Fruit fly (Drosophila melanogaster) whole organism, embryonic: ENCODE results near the gene Cep135.

ENCODE experiments used
- Abd-B ChIP-seq: fragments of 200-800 bp; sonication (Bioruptor generic); optimal IDR thresholded peaks from 2 replicates; lab custom pipeline; 2018; ENCODE audit warnings: missing biosample characterization, mild to moderate bottlenecking, missing genetic modification characterization, moderate library complexity
- Aef1 ChIP-seq: fragments of 200-800 bp; sonication (Bioruptor generic); IDR thresholded peaks from 3 replicates; pipeline ENCODE4 v1.3.6; 2022; ENCODE audit warnings: missing biosample characterization, missing genetic modification characterization
- CG12299 ChIP-seq: fragments of 200-800 bp; sonication (Bioruptor generic); optimal IDR thresholded peaks from 2 replicates; lab custom pipeline; 2018; ENCODE audit warnings: missing biosample characterization, mild to moderate bottlenecking, missing genetic modification characterization
- CG15479 ChIP-seq: fragments of 200-800 bp; sonication (Bioruptor generic); optimal IDR thresholded peaks from 3 replicates; lab custom pipeline; 2019; ENCODE audit warnings: missing biosample characterization, mild to moderate bottlenecking, missing genetic modification characterization, moderate library complexity
- CG30431 ChIP-seq: fragments of 200-800 bp; sonication (Bioruptor generic); optimal IDR thresholded peaks from 2 replicates; lab custom pipeline; 2017; ENCODE audit warnings: missing biosample characterization, missing genetic modification characterization
- CG3065 ChIP-seq: fragments of 200-800 bp; sonication (Bioruptor generic); optimal IDR thresholded peaks from 2 replicates; lab custom pipeline; 2016; ENCODE audit warnings: missing biosample characterization, missing genetic modification characterization
- CG3163 ChIP-seq: fragments of 200-800 bp; sonication (Bioruptor generic); optimal IDR thresholded peaks from 3 replicates; lab custom pipeline; 2016; ENCODE audit warnings: missing biosample characterization, missing genetic modification characterization
- CG32767 ChIP-seq: fragments of 200-800 bp; sonication (Bioruptor generic); IDR thresholded peaks from 2 replicates; pipeline ENCODE4 v1.3.6; 2022; ENCODE audit warnings: missing biosample characterization, missing genetic modification characterization
- CG3407 ChIP-seq: fragments of 200-800 bp; sonication (Bioruptor generic); optimal IDR thresholded peaks from 2 replicates; lab custom pipeline; 2018; ENCODE audit warnings: missing biosample characterization, mild to moderate bottlenecking, missing genetic modification characterization
- CG3838 ChIP-seq: fragments of 200-800 bp; sonication (Bioruptor generic); optimal IDR thresholded peaks from 3 replicates; lab custom pipeline; 2016; ENCODE audit warnings: missing biosample characterization, missing genetic modification characterization
- CG4707 ChIP-seq: fragments of 200-800 bp; sonication (Bioruptor generic); optimal IDR thresholded peaks from 2 replicates; lab custom pipeline; 2018; ENCODE audit warnings: missing biosample characterization, mild to moderate bottlenecking, missing genetic modification characterization, moderate library complexity
- CG5953 ChIP-seq: fragments of 200-800 bp; sonication (Bioruptor generic); IDR thresholded peaks from 2 replicates; pipeline ENCODE4 v1.3.6; 2022; ENCODE audit warnings: missing biosample characterization, missing genetic modification characterization
- CG6813 ChIP-seq: fragments of 200-800 bp; sonication (Bioruptor generic); optimal IDR thresholded peaks from 2 replicates; lab custom pipeline; 2017; ENCODE audit warnings: missing biosample characterization, missing genetic modification characterization, mild to moderate bottlenecking, moderate library complexity, missing genetic modification reagents
- CG7556 ChIP-seq: fragments of 200-800 bp; sonication (Bioruptor generic); optimal IDR thresholded peaks from 2 replicates; lab custom pipeline; 2017; ENCODE audit warnings: missing biosample characterization, mild to moderate bottlenecking, missing genetic modification characterization
- CG8765 ChIP-seq: fragments of 200-800 bp; sonication (Bioruptor generic); IDR thresholded peaks from 2 replicates; pipeline ENCODE4 v1.3.6; 2022; ENCODE audit warnings: missing biosample characterization, missing genetic modification characterization
- CG8924 ChIP-seq: fragments of 200-800 bp; optimal IDR thresholded peaks from 3 replicates; lab custom pipeline; 2019; ENCODE audit warnings: missing biosample characterization, mild to moderate bottlenecking, missing genetic modification characterization, moderate library complexity
- CG9797 ChIP-seq: fragments of 200-800 bp; sonication (Bioruptor generic); optimal IDR thresholded peaks from 3 replicates; lab custom pipeline; 2018; ENCODE audit warnings: missing biosample characterization, mild to moderate bottlenecking, missing genetic modification characterization
- CG9932 ChIP-seq: fragments of 200-800 bp; sonication (Bioruptor generic); IDR thresholded peaks from 2 replicates; pipeline ENCODE4 v1.3.6; 2022; ENCODE audit warnings: missing biosample characterization, missing genetic modification characterization
- D19A ChIP-seq: fragments of 200-800 bp; optimal IDR thresholded peaks from 3 replicates; lab custom pipeline; 2019; ENCODE audit warnings: missing biosample characterization, mild to moderate bottlenecking, missing genetic modification characterization, moderate library complexity
- D19B ChIP-seq: fragments of 200-800 bp; sonication (Bioruptor generic); optimal IDR thresholded peaks from 2 replicates; lab custom pipeline; 2017; ENCODE audit warnings: missing biosample characterization, mild to moderate bottlenecking, missing genetic modification characterization
- Dref ChIP-seq: fragments of 200-800 bp; sonication (Bioruptor generic); IDR thresholded peaks from 2 replicates; pipeline ENCODE4 v1.3.6; 2022; ENCODE audit warnings: missing biosample characterization, missing genetic modification characterization
- Drgx ChIP-seq: fragments of 200-800 bp; sonication (Bioruptor generic); IDR thresholded peaks from 2 replicates; pipeline ENCODE4 v1.3.6; 2022; ENCODE audit warnings: missing biosample characterization, missing genetic modification characterization
- Elba2 ChIP-seq: fragments of 200-800 bp; sonication (Bioruptor generic); optimal IDR thresholded peaks from 3 replicates; lab custom pipeline; 2016; ENCODE audit warnings: missing biosample characterization, missing genetic modification characterization
- H2.0 ChIP-seq: fragments of 200-800 bp; sonication (Bioruptor generic); IDR thresholded peaks from 2 replicates; pipeline ENCODE4 v1.3.6; 2022; ENCODE audit warnings: missing biosample characterization, missing genetic modification characterization
- Hey ChIP-seq: fragments of 200-800 bp; sonication (Bioruptor generic); optimal IDR thresholded peaks from 3 replicates; lab custom pipeline; 2018; ENCODE audit warnings: missing biosample characterization, mild to moderate bottlenecking, missing genetic modification characterization
- Mad ChIP-seq: fragments of 200-800 bp; sonication (Bioruptor generic); optimal IDR thresholded peaks from 2 replicates; lab custom pipeline; 2016; ENCODE audit warnings: missing biosample characterization, missing genetic modification characterization
- NfI ChIP-seq: fragments of 200-800 bp; sonication (Bioruptor generic); optimal IDR thresholded peaks from 3 replicates; lab custom pipeline; 2018; ENCODE audit warnings: missing biosample characterization, mild to moderate bottlenecking, missing genetic modification characterization, moderate library complexity
- ara ChIP-seq: fragments of 200-800 bp; sonication (Bioruptor generic); IDR thresholded peaks from 2 replicates; pipeline ENCODE4 v1.3.6; 2022; ENCODE audit warnings: missing biosample characterization, missing genetic modification characterization
- bcd ChIP-seq: fragments of 200-800 bp; sonication (Bioruptor generic); optimal IDR thresholded peaks from 2 replicates; lab custom pipeline; 2017; ENCODE audit warnings: missing biosample characterization, mild to moderate bottlenecking, missing genetic modification characterization
- cg ChIP-seq: fragments of 200-800 bp; sonication (Bioruptor generic); optimal IDR thresholded peaks from 3 replicates; lab custom pipeline; 2019; ENCODE audit warnings: missing biosample characterization, mild to moderate bottlenecking, missing genetic modification characterization, moderate library complexity
- ci ChIP-seq: fragments of 200-800 bp; sonication (Bioruptor generic); IDR thresholded peaks from 3 replicates; pipeline ENCODE4 v1.3.6; 2022; ENCODE audit warnings: missing biosample characterization, missing genetic modification characterization
- dmrt11E ChIP-seq: fragments of 200-800 bp; sonication (Bioruptor generic); optimal IDR thresholded peaks from 3 replicates; lab custom pipeline; 2018; ENCODE audit warnings: missing biosample characterization, mild to moderate bottlenecking, missing genetic modification characterization, moderate library complexity
- fd102C ChIP-seq: fragments of 200-800 bp; sonication (Bioruptor generic); optimal IDR thresholded peaks from 2 replicates; lab custom pipeline; 2018; ENCODE audit warnings: missing biosample characterization, mild to moderate bottlenecking, missing genetic modification characterization, moderate library complexity
- gcm ChIP-seq: fragments of 200-800 bp; sonication (Bioruptor generic); optimal IDR thresholded peaks from 2 replicates; lab custom pipeline; 2019; ENCODE audit warnings: missing biosample characterization, mild to moderate bottlenecking, missing genetic modification characterization, moderate library complexity
- grn ChIP-seq: fragments of 200-800 bp; sonication (Bioruptor generic); optimal IDR thresholded peaks from 3 replicates; lab custom pipeline; 2017; ENCODE audit warnings: missing biosample characterization, missing genetic modification characterization
- gsb-n ChIP-seq: fragments of 200-800 bp; sonication (Bioruptor generic); optimal IDR thresholded peaks from 3 replicates; lab custom pipeline; 2018; ENCODE audit warnings: missing biosample characterization, mild to moderate bottlenecking, missing genetic modification characterization
- lbe ChIP-seq: fragments of 200-800 bp; sonication (Bioruptor generic); optimal IDR thresholded peaks from 2 replicates; lab custom pipeline; 2016; ENCODE audit warnings: missing biosample characterization, mild to moderate bottlenecking, missing genetic modification characterization
- org-1 ChIP-seq: fragments of 200-800 bp; sonication (Bioruptor generic); optimal IDR thresholded peaks from 2 replicates; lab custom pipeline; 2017; ENCODE audit warnings: missing biosample characterization, missing genetic modification characterization
- pfk ChIP-seq: fragments of 200-800 bp; sonication (Bioruptor generic); optimal IDR thresholded peaks from 2 replicates; lab custom pipeline; 2018; ENCODE audit warnings: missing biosample characterization, mild to moderate bottlenecking, missing genetic modification characterization, moderate library complexity
- pita ChIP-seq: fragments of 200-800 bp; sonication (Bioruptor generic); optimal IDR thresholded peaks from 2 replicates; lab custom pipeline; 2017; ENCODE audit warnings: missing biosample characterization, mild to moderate bottlenecking, missing genetic modification characterization
- rib ChIP-seq: fragments of 200-800 bp; sonication (Bioruptor generic); IDR thresholded peaks from 2 replicates; pipeline ENCODE4 v1.3.6; 2022; ENCODE audit warnings: missing biosample characterization, missing genetic modification characterization
- run ChIP-seq: fragments of 200-800 bp; sonication (Bioruptor generic); optimal IDR thresholded peaks from 3 replicates; lab custom pipeline; 2018; ENCODE audit warnings: missing biosample characterization, mild to moderate bottlenecking, missing genetic modification characterization
- salm ChIP-seq: fragments of 200-800 bp; sonication (Bioruptor generic); optimal IDR thresholded peaks from 2 replicates; lab custom pipeline; 2018; ENCODE audit warnings: missing biosample characterization, mild to moderate bottlenecking, missing genetic modification characterization
- scrt ChIP-seq: fragments of 200-800 bp; sonication (Bioruptor generic); optimal IDR thresholded peaks from 2 replicates; lab custom pipeline; 2018; ENCODE audit warnings: missing biosample characterization, mild to moderate bottlenecking, missing genetic modification characterization, moderate library complexity
- twi ChIP-seq: fragments of 200-800 bp; optimal IDR thresholded peaks from 2 replicates; lab custom pipeline; 2019; ENCODE audit warnings: missing biosample characterization, mild to moderate bottlenecking, missing genetic modification characterization, moderate library complexity
- unc-4 ChIP-seq: fragments of 200-800 bp; sonication (Bioruptor generic); IDR thresholded peaks from 2 replicates; pipeline ENCODE4 v1.3.6; 2022; ENCODE audit warnings: missing biosample characterization, missing genetic modification characterization; ENCODE audit not compliant: partially characterized antibody
- zfh1 ChIP-seq: fragments of 200-800 bp; sonication (Bioruptor generic); IDR thresholded peaks from 3 replicates; pipeline ENCODE4 v1.3.6; 2022; ENCODE audit warnings: missing biosample characterization, missing genetic modification characterization

Cep135 gene

DNA sequence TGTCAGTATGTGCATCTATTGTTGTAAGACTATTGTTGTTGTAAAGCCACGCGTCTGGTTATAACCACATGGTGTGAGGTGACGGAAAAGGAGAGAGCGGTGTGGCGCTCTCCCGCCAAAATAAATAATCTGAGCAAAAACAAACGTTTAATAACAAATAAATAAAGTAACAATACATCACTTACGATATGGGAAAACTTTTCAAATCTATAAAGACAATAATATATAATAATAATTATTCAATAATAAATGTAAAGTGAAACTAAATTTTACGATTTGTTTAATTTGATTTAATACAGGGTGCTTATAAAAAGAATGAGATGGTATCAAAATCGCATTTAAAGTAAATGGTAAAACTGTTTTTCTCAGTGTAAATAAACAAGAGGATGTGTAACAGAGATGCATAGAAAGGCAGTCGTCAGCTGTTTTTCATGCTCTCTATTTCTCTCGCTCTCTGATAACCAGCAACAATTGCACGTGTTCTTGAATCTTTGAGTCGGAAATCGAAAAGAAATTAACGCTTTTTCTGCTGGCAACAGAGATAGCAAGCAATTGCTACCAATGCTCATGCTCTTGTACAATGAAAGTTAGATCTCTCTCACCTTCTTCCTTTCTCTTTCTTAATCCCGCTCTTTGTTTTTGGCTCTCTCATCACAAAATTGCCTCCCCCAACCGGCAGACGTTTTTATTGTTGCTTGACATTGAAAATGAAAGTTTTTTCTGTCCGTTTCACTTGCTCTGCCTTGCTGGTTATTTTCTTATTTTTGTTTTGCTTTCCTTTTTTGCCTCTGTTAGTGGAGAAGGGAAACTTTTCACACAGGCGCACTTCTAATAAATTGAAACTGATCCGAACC, 17.7 kb upstream of the Cep135 start (continued):
- peak; percentile 28 for TF ChIP-seq CG3163 (GFP tag; lab: Kevin White, UChicago)
- no peak for TF ChIP-seq CG3838 (GFP tag; lab: Kevin White, UChicago)
- peak; percentile 96 for TF ChIP-seq gsb-n (tag; lab: Kevin White, UChicago)
- peak; percentile 90 for TF ChIP-seq zfh1
- peak; percentile 84 for TF ChIP-seq scrt (GFP tag; lab: Kevin White, UChicago)
- TF ChIP-seq CG9932 (GFP tag; lab: Robert Waterston, UW): peak; percentile 52; the same call in 1 of the 2 replicates
- peak; percentile 82 for TF ChIP-seq bcd (GFP tag; lab: Kevin White, UChicago)
- TF ChIP-seq dmrt11E (tag; lab: Kevin White, UChicago): peak; percentile 84
- peak; percentile 51 for TF ChIP-seq NfI
- TF ChIP-seq Drgx (GFP tag; lab: Robert Waterston, UW): peak; percentile 86
- peak; percentile 87 for TF ChIP-seq CG32767 (GFP tag; lab: Robert Waterston, UW)
- TF ChIP-seq fd102C (GFP tag; lab: Kevin White, UChicago): peak; percentile 47
- no peak for TF ChIP-seq Elba2 (GFP tag; lab: Kevin White, UChicago)
- peak; percentile 38 for TF ChIP-seq grn (GFP tag; lab: Kevin White, UChicago)
- TF ChIP-seq org-1: peak; percentile 83
- TF ChIP-seq rib: no peak; the same call in 1 of the 2 replicates
- peak; percentile 79 for TF ChIP-seq CG3407 (GFP tag; lab: Kevin White, UChicago)
- TF ChIP-seq lbe (GFP tag; lab: Kevin White, UChicago): peak; percentile 72
- TF ChIP-seq Aef1 (GFP tag; lab: Robert Waterston, UW): no peak; the same call in 1 of the 3 replicates
- TF ChIP-seq CG12299: peak; percentile 86
- no peak for TF ChIP-seq CG8765 (GFP tag; lab: Robert Waterston, UW)
- peak; percentile 6 for TF ChIP-seq CG30431 (GFP tag; lab: Kevin White, UChicago)
- peak; percentile 24 for TF ChIP-seq CG3065 (GFP tag; lab: Kevin White, UChicago)
- TF ChIP-seq run (tag; lab: Kevin White, UChicago): peak; percentile 92
- peak; percentile 52 for TF ChIP-seq Abd-B (GFP tag; lab: Kevin White, UChicago)
- peak; percentile 94 for TF ChIP-seq CG6813 (GFP tag; lab: Kevin White, UChicago)
- peak; percentile 40 for TF ChIP-seq pfk
- peak; percentile 59; the same call in 2 of the 3 replicates for TF ChIP-seq ci (GFP tag; lab: Robert Waterston, UW)
- peak; percentile 85 for TF ChIP-seq D19A (tag; lab: Kevin White, UChicago)
- no peak for TF ChIP-seq pita (GFP tag; lab: Kevin White, UChicago)
- peak; percentile 96 for TF ChIP-seq CG8924
- TF ChIP-seq gcm: peak; percentile 94
- TF ChIP-seq H2.0 (GFP tag; lab: Robert Waterston, UW): peak; percentile 63
- peak; percentile 93 for TF ChIP-seq CG7556 (GFP tag; lab: Kevin White, UChicago)

DNA sequence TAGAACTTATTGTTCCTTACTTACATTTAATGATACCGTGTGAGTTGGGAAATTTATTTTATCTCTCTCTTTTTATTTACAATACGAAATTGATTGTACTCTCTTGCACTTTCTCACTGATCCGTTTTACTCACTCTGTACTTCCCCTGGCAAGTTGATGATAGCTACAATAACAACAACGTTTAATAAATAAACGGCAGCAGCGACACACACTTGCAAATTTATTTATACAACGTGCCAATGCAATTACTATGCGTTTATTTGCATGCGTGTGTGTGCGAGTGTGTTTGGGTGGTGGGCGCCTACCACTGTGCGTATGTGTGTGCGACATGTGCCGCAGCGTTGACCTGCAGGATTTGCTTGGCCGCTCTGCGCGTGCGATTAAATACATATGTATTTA, 17.0 kb upstream of the Cep135 start:
- TF ChIP-seq Dref (GFP tag; lab: Robert Waterston, UW) (no peak), CG9797 (GFP tag; lab: Kevin White, UChicago) (no peak), D19B (GFP tag; lab: Kevin White, UChicago) (no peak), unc-4 (GFP tag; lab: Robert Waterston, UW) (no peak), CG5953 (GFP tag; lab: Robert Waterston, UW) (no peak), cg (GFP tag; lab: Kevin White, UChicago) (peak; percentile 1), lbe (GFP tag; lab: Kevin White, UChicago) (no peak), CG15479 (GFP tag; lab: Kevin White, UChicago) (peak; percentile 28), twi (tag; lab: Kevin White, UChicago) (peak; percentile 4), Hey (tag; lab: Kevin White, UChicago) (peak; percentile 4), CG4707 (GFP tag; lab: Kevin White, UChicago) (no peak), CG8765 (GFP tag; lab: Robert Waterston, UW) (peak; percentile 24; the same call in 1 of the 2 replicates), salm (tag; lab: Kevin White, UChicago) (no peak), Mad (GFP tag; lab: Kevin White, UChicago) (no peak), ara (GFP tag; lab: Robert Waterston, UW) (no peak)
